Worm (Caenorhabditis elegans): ENCODE measurements around the gene inx-11.

DNA sequence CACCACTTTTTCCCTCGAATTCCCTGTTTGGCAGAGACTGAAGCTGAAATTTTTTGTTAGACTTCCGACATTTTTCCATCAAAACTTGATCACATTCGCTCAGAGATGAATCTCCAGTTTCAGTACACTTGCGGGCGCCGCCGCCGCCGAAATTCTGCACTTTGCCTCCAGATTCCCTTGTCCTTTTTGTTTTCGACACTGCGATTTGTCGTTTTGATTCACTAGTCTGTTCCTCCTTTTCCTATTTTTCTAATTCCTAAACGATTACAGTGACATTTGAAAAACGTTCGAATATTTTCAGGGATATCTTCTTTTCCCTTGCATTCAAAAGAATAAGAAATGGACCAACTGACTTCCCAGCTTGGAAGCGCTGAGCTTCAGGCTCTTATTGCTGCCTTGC lies 53.7 kb downstream of the inx-11 start, which contains the start of gene F45D3.2:
- TF ChIP-seq unc-55 (GFP tag; optimal IDR thresholded peaks at IDR 0.05) (no peak), nhr-11 (tag; optimal IDR thresholded peaks at IDR 0.05) (no peak), nhr-6 (tag; optimal IDR thresholded peaks at IDR 0.05) (no peak), lin-39 (tag; optimal IDR thresholded peaks at IDR 0.05) (no peak), unc-62 (GFP tag; optimal IDR thresholded peaks at IDR 0.05) (no peak), lin-13 (GFP tag; optimal IDR thresholded peaks at IDR 0.05) (no peak), ztf-1 (GFP tag; conservative IDR thresholded peaks at IDR 0.05) (no peak), dmd-4 (tag; optimal IDR thresholded peaks at IDR 0.05) (no peak)
